In the genomic region with DNA sequence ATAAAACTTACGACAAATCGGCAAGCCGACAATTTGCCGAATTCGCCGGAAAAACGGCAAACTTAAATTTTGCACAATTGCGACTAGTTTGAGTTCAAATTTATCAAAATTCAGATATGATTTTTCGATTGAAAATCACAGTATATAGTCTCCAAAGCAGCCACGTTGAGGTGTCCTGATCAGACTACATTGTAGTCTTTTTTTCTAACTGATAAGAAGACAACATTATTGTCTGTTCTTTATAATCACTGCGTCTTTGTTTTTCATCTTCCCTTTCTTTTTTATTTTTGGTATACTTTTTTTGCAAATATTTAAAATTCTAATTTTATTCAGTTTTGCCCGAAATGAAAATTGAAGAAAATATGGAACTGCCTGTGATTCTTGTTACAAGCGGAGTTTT, we compare ENCODE assay signal across 4 worm cellular contexts.
A peak's percentile ranks its signal among the peaks of the same experiment; 100 is the strongest.
TF ChIP-seq lines count a peak whose summit lies in the region.

TSS of gene cest-12 (minus strand) at position 101 of the 400 bp plus-strand sequence.
TSS of gene lonp-2 (plus strand) at position 334 of the 400 bp plus-strand sequence.

TF ChIP-seq in whole organism, L1 larva, 84 proteins besides CTCF, POLR2A, EP300 and RAD21:
- no peak for TF ChIP-seq efl-1 (optimal IDR thresholded peaks at IDR 0.05; lab: Kevin White, UChicago)
- peak in 1 of 2 experiments; percentile 36 for TF ChIP-seq efl-1 (GFP tag; optimal IDR thresholded peaks at IDR 0.05 in 1 of 2; lab: Kevin White, UChicago)
- no peak for TF ChIP-seq pqm-1 (tag; optimal IDR thresholded peaks at IDR 0.05; lab: Kevin White, UChicago)
- peak; percentile 20 for TF ChIP-seq nhr-20 (tag; optimal IDR thresholded peaks at IDR 0.05; lab: Kevin White, UChicago)

TF ChIP-seq in whole organism, L2 larva, 48 proteins besides CTCF, POLR2A, EP300 and RAD21:
- TF ChIP-seq ceh-16 (tag; optimal IDR thresholded peaks at IDR 0.05; lab: Kevin White, UChicago) (no peak), fos-1 (tag; optimal IDR thresholded peaks at IDR 0.05; lab: Kevin White, UChicago) (peak; percentile 10), nhr-10 (tag; optimal IDR thresholded peaks at IDR 0.05; lab: Kevin White, UChicago) (no peak)

TF ChIP-seq in whole organism, L3 larva, 47 proteins besides CTCF, POLR2A, EP300 and RAD21:
- TF ChIP-seq elt-2 (tag; optimal IDR thresholded peaks at IDR 0.05; lab: Kevin White, UChicago): peak; percentile 19
- no peak for TF ChIP-seq nhr-77 (tag; optimal IDR thresholded peaks at IDR 0.05; lab: Kevin White, UChicago)
- no peak for TF ChIP-seq ceh-28 (tag; optimal IDR thresholded peaks at IDR 0.05; lab: Kevin White, UChicago)
- TF ChIP-seq snpc-4 (tag; optimal IDR thresholded peaks at IDR 0.05; lab: Kevin White, UChicago): no peak

TF ChIP-seq in whole organism, L4 larva, 104 proteins besides CTCF, POLR2A, EP300 and RAD21:
- peak in 1 of 2 experiments; percentile 60 for TF ChIP-seq unc-62 (GFP tag; optimal IDR thresholded peaks at IDR 0.05 in 1 of 2; lab: Kevin White, UChicago)
- no peak for TF ChIP-seq unc-62 (tag; optimal IDR thresholded peaks at IDR 0.05; lab: Kevin White, UChicago)
- TF ChIP-seq ceh-32 (tag; optimal IDR thresholded peaks at IDR 0.05; lab: Kevin White, UChicago; ENCODE audit: poor library complexity): no peak
- peak; percentile 4 for TF ChIP-seq dve-1 (tag; optimal IDR thresholded peaks at IDR 0.05; lab: Kevin White, UChicago; ENCODE audit: insufficient read depth)
- no peak for TF ChIP-seq zfp-3 (GFP tag; conservative IDR thresholded peaks at IDR 0.05; lab: Robert Waterston, UW)
